Worm (Caenorhabditis elegans): Measurements from ENCODE around the gene F54E4.4.

DNA sequence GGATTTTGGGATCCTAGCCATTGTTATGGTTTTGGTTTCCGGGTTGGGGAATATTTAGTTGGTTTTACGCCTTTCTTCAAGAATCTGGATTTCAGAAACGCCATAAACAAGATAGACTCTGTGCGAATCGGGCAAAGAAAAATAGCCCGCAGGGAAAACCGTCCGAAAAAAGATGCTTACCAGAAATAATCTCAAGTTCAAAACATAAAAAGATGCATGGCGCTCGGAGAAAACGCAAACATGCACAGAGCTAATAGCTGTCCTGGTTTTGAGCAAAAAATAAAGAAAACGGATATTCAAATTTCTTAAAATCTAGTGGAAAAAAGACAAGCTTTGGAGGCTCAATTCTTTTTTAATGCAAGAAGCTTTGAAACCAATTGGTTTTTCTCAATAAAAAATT lies 46.0 kb downstream of the F54E4.4 start, which contains the start of gene C44H4.6:
- TF ChIP-seq ama-1 (optimal IDR thresholded peaks at IDR 0.05) (no peak), hlh-30 (tag; optimal IDR thresholded peaks at IDR 0.05; ENCODE audit: insufficient read depth) (no peak), pqm-1 (tag; optimal IDR thresholded peaks at IDR 0.05) (no peak), ceh-19 (GFP tag; optimal IDR thresholded peaks at IDR 0.05) (no peak), ceh-24 (tag; optimal IDR thresholded peaks at IDR 0.05) (no peak), fkh-10 (GFP tag; optimal IDR thresholded peaks at IDR 0.05) (no peak), ttx-3 (tag; optimal IDR thresholded peaks at IDR 0.05) (no peak), hlh-8 (tag; optimal IDR thresholded peaks at IDR 0.05) (no peak)

All from whole organism, late embryonic.